Fruit fly (Drosophila melanogaster) whole organism, embryonic: ENCODE data around the gene CG8814.

Source experiments
- CG11504 ChIP-seq: fragments of 200-800 bp; sonication (Bioruptor generic); optimal IDR thresholded peaks from 3 replicates; lab custom pipeline; 2019; ENCODE audit warnings: missing biosample characterization, mild to moderate bottlenecking, missing genetic modification characterization, moderate library complexity
- CG13123 ChIP-seq: fragments of 200-800 bp; sonication (Bioruptor generic); optimal IDR thresholded peaks from 2 replicates; lab custom pipeline; 2016; ENCODE audit warnings: missing biosample characterization, missing genetic modification characterization
- CG14965 ChIP-seq: fragments of 200-800 bp; sonication (Bioruptor generic); optimal IDR thresholded peaks from 2 replicates; lab custom pipeline; 2016; ENCODE audit warnings: missing biosample characterization, missing genetic modification characterization, borderline replicate concordance
- CG17829 ChIP-seq: fragments of 200-800 bp; optimal IDR thresholded peaks from 2 replicates; lab custom pipeline; 2019; ENCODE audit warnings: missing biosample characterization, mild to moderate bottlenecking, missing genetic modification characterization, moderate library complexity
- CG18011 ChIP-seq: fragments of 200-800 bp; sonication (Bioruptor generic); optimal IDR thresholded peaks from 2 replicates; lab custom pipeline; 2017; ENCODE audit warnings: missing biosample characterization, missing genetic modification characterization, mild to moderate bottlenecking, moderate library complexity, missing genotype
- CG2120 ChIP-seq: fragments of 200-800 bp; sonication (Bioruptor generic); optimal IDR thresholded peaks from 3 replicates; lab custom pipeline; 2016; ENCODE audit warnings: missing biosample characterization, missing genetic modification characterization
- CG31441 ChIP-seq: fragments of 200-800 bp; sonication (Bioruptor generic); IDR thresholded peaks from 2 replicates; pipeline ENCODE4 v1.3.6; 2022; ENCODE audit warnings: missing biosample characterization, missing genetic modification characterization
- CG3281 ChIP-seq: fragments of 200-800 bp; sonication (Bioruptor generic); optimal IDR thresholded peaks from 3 replicates; lab custom pipeline; 2017; ENCODE audit warnings: missing biosample characterization, mild to moderate bottlenecking, missing genetic modification characterization
- CG3407 ChIP-seq: fragments of 200-800 bp; sonication (Bioruptor generic); optimal IDR thresholded peaks from 2 replicates; lab custom pipeline; 2018; ENCODE audit warnings: missing biosample characterization, mild to moderate bottlenecking, missing genetic modification characterization
- CG4730 ChIP-seq: fragments of 200-800 bp; sonication (Bioruptor generic); IDR thresholded peaks from 2 replicates; pipeline ENCODE4 v1.3.6; 2022; ENCODE audit warnings: missing biosample characterization, missing genetic modification characterization
- CG6175 ChIP-seq: fragments of 200-800 bp; sonication (Bioruptor generic); IDR thresholded peaks from 3 replicates; pipeline ENCODE4 v1.3.6; 2022; ENCODE audit warnings: missing biosample characterization, missing genetic modification characterization
- CG6791 ChIP-seq: fragments of 200-800 bp; sonication (Bioruptor generic); IDR thresholded peaks from 3 replicates; pipeline ENCODE4 v1.3.6; 2022; ENCODE audit warnings: missing biosample characterization, missing genetic modification characterization; ENCODE audit not compliant: partially characterized antibody
- CG6854 ChIP-seq: fragments of 200-800 bp; sonication (Bioruptor generic); optimal IDR thresholded peaks from 3 replicates; lab custom pipeline; 2017; ENCODE audit warnings: missing biosample characterization, mild to moderate bottlenecking, missing genetic modification characterization
- CG8359 ChIP-seq: fragments of 200-800 bp; sonication (Bioruptor generic); optimal IDR thresholded peaks from 2 replicates; lab custom pipeline; 2017; ENCODE audit warnings: missing biosample characterization, mild to moderate bottlenecking, missing genetic modification characterization, borderline replicate concordance
- CG9797 ChIP-seq: fragments of 200-800 bp; sonication (Bioruptor generic); optimal IDR thresholded peaks from 3 replicates; lab custom pipeline; 2018; ENCODE audit warnings: missing biosample characterization, mild to moderate bottlenecking, missing genetic modification characterization
- CTCF ChIP-seq: fragments of 200-800 bp; sonication (Bioruptor generic); optimal IDR thresholded peaks from 2 replicates; lab custom pipeline; 2017; ENCODE audit warnings: missing biosample characterization, mild to moderate bottlenecking, missing genetic modification characterization, moderate library complexity
- Chrac-16 ChIP-seq: fragments of 200-800 bp; sonication (Bioruptor generic); optimal IDR thresholded peaks from 3 replicates; lab custom pipeline; 2016; ENCODE audit warnings: missing biosample characterization, missing genetic modification characterization
- D ChIP-seq, 2 experiments: fragments of 200-800 bp in 1 of 2; fragments of >200 bp in 1 of 2; sonication (Bioruptor generic) in 1 of 2; optimal IDR thresholded peaks; 2 replicates in 1 of 2; 3 replicates in 1 of 2; lab custom pipeline; 2017; ENCODE audit warnings: mild to moderate bottlenecking in 1 of 2, missing biosample characterization in 1 of 2, missing genetic modification characterization in 1 of 2, missing genetic modification reagents in 1 of 2
- Dip2 ChIP-seq: fragments of 200-800 bp; sonication (Bioruptor generic); IDR thresholded peaks from 2 replicates; pipeline ENCODE4 v1.3.6; 2022; ENCODE audit warnings: missing biosample characterization, missing genetic modification characterization
- Dll ChIP-seq: fragments of 200-800 bp; sonication (Bioruptor generic); IDR thresholded peaks from 4 replicates; pipeline ENCODE4 v1.3.6; 2022; ENCODE audit warnings: missing biosample characterization, missing genetic modification characterization; ENCODE audit not compliant: partially characterized antibody
- Fer1 ChIP-seq: fragments of 200-800 bp; sonication (Bioruptor generic); optimal IDR thresholded peaks from 2 replicates; lab custom pipeline; 2017; ENCODE audit warnings: missing biosample characterization, mild to moderate bottlenecking, missing genetic modification characterization
- Gug ChIP-seq: fragments of 200-800 bp; sonication (Bioruptor generic); IDR thresholded peaks from 4 replicates; pipeline ENCODE4 v1.3.6; 2022; ENCODE audit warnings: missing biosample characterization, missing genetic modification characterization
- HmgZ ChIP-seq: fragments of 200-800 bp; sonication (Bioruptor generic); optimal IDR thresholded peaks from 2 replicates; lab custom pipeline; 2018; ENCODE audit warnings: missing biosample characterization, mild to moderate bottlenecking, missing genetic modification characterization
- Mrtf ChIP-seq: fragments of 200-800 bp; sonication (Bioruptor generic); IDR thresholded peaks from 3 replicates; pipeline ENCODE4 v1.3.6; 2022; ENCODE audit warnings: missing biosample characterization, missing genetic modification characterization
- NK7.1 ChIP-seq: fragments of 200-800 bp; sonication (Bioruptor generic); optimal IDR thresholded peaks from 3 replicates; lab custom pipeline; 2016; ENCODE audit warnings: missing biosample characterization, missing genetic modification characterization
- Rfx ChIP-seq: fragments of 200-800 bp; sonication (Bioruptor generic); IDR thresholded peaks from 2 replicates; pipeline ENCODE4 v1.3.6; 2022; ENCODE audit warnings: missing biosample characterization, missing genetic modification characterization
- Tbp ChIP-seq: fragments of >200 bp; optimal IDR thresholded peaks from 2 replicates; lab custom pipeline; 2018; ENCODE audit warnings: missing biosample characterization, missing genetic modification characterization
- amos ChIP-seq: fragments of 200-800 bp; sonication (Bioruptor generic); IDR thresholded peaks from 2 replicates; pipeline ENCODE4 v1.3.6; 2022; ENCODE audit warnings: missing biosample characterization, missing genetic modification characterization; ENCODE audit not compliant: partially characterized antibody
- bowl ChIP-seq: fragments of 200-800 bp; sonication (Bioruptor generic); IDR thresholded peaks from 2 replicates; pipeline ENCODE4 v1.3.6; 2022; ENCODE audit warnings: missing biosample characterization, missing genetic modification characterization
- caup ChIP-seq: fragments of 200-800 bp; sonication (Bioruptor generic); optimal IDR thresholded peaks from 3 replicates; lab custom pipeline; 2017; ENCODE audit warnings: missing biosample characterization, mild to moderate bottlenecking, missing genetic modification characterization, moderate library complexity; ENCODE audit not compliant: severe bottlenecking
- disco-r ChIP-seq: fragments of 200-800 bp; sonication (Bioruptor generic); optimal IDR thresholded peaks from 2 replicates; lab custom pipeline; 2016; ENCODE audit warnings: missing biosample characterization, missing genetic modification characterization
- dmrt99B ChIP-seq: fragments of 200-800 bp; sonication (Bioruptor generic); optimal IDR thresholded peaks from 2 replicates; lab custom pipeline; 2018; ENCODE audit warnings: missing biosample characterization, mild to moderate bottlenecking, missing genetic modification characterization, moderate library complexity
- dysf ChIP-seq: fragments of 200-800 bp; sonication (Bioruptor generic); IDR thresholded peaks from 3 replicates; pipeline ENCODE4 v1.3.6; 2022; ENCODE audit warnings: missing biosample characterization, missing genetic modification characterization
- ems ChIP-seq: fragments of 200-800 bp; sonication (Bioruptor generic); optimal IDR thresholded peaks from 3 replicates; lab custom pipeline; 2016; ENCODE audit warnings: missing biosample characterization, missing genetic modification characterization
- gfzf ChIP-seq: fragments of 200-800 bp; sonication (Bioruptor generic); optimal IDR thresholded peaks from 2 replicates; lab custom pipeline; 2016; ENCODE audit warnings: missing biosample characterization, mild to moderate bottlenecking, missing genetic modification characterization, moderate library complexity
- gt ChIP-seq: fragments of 200-800 bp; sonication (Bioruptor generic); IDR thresholded peaks from 2 replicates; pipeline ENCODE4 v1.3.6; 2022; ENCODE audit warnings: missing biosample characterization, missing genetic modification characterization
- ind ChIP-seq: fragments of 200-800 bp; sonication (Bioruptor generic); optimal IDR thresholded peaks from 3 replicates; lab custom pipeline; 2016; ENCODE audit warnings: missing biosample characterization, missing genetic modification characterization
- jumu ChIP-seq: fragments of 200-800 bp; sonication (Bioruptor generic); optimal IDR thresholded peaks from 3 replicates; lab custom pipeline; 2016; ENCODE audit warnings: missing biosample characterization, missing genetic modification characterization
- kni ChIP-seq: fragments of 200-800 bp; sonication (Bioruptor generic); optimal IDR thresholded peaks from 3 replicates; lab custom pipeline; 2017; ENCODE audit warnings: mild to moderate bottlenecking, missing biosample characterization, missing genetic modification reagents, missing genetic modification characterization
- pan ChIP-seq, 4 experiments: fragments of >200 bp in 3 of 4; fragments of 200-800 bp in 1 of 4; sonication (Bioruptor generic) in 1 of 4; optimal IDR thresholded peaks in 3 of 4; IDR thresholded peaks in 1 of 4; 2 replicates each; pipeline versions ENCODE4 v1.3.6 to Lab custom; 2017 to 2022; ENCODE audit warnings: missing biosample characterization in 2 of 4, missing genetic modification characterization in 2 of 4, mixed read lengths in 1 of 4
- pros ChIP-seq: fragments of 200-800 bp; sonication (Bioruptor generic); optimal IDR thresholded peaks from 3 replicates; lab custom pipeline; 2019; ENCODE audit warnings: missing biosample characterization, mild to moderate bottlenecking, missing genetic modification characterization, moderate library complexity
- pzg ChIP-seq: fragments of 200-800 bp; sonication (Bioruptor generic); optimal IDR thresholded peaks from 3 replicates; lab custom pipeline; 2018; ENCODE audit warnings: missing biosample characterization, mild to moderate bottlenecking, missing genetic modification characterization, moderate library complexity
- sd ChIP-seq: fragments of 200-800 bp; sonication (Bioruptor generic); optimal IDR thresholded peaks from 3 replicates; lab custom pipeline; 2018; ENCODE audit warnings: missing biosample characterization, mild to moderate bottlenecking, missing genetic modification characterization, moderate library complexity
- sens-2 ChIP-seq: fragments of 200-800 bp; sonication (Bioruptor generic); IDR thresholded peaks from 2 replicates; pipeline ENCODE4 v1.3.6; 2022; ENCODE audit warnings: missing biosample characterization, missing genetic modification characterization
- sim ChIP-seq: fragments of 200-800 bp; sonication (Bioruptor generic); IDR thresholded peaks from 2 replicates; pipeline ENCODE4 v1.3.6; 2022; ENCODE audit warnings: missing biosample characterization, missing genetic modification characterization
- tna ChIP-seq: fragments of 200-800 bp; sonication (Bioruptor generic); IDR thresholded peaks from 2 replicates; pipeline ENCODE4 v1.3.6; 2022; ENCODE audit warnings: missing biosample characterization, missing genetic modification characterization; ENCODE audit not compliant: partially characterized antibody
- unpg ChIP-seq: fragments of 200-800 bp; sonication (Bioruptor generic); optimal IDR thresholded peaks from 3 replicates; lab custom pipeline; 2018; ENCODE audit warnings: missing biosample characterization, mild to moderate bottlenecking, missing genetic modification characterization, moderate library complexity
- wek ChIP-seq: fragments of 200-800 bp; sonication (Bioruptor generic); optimal IDR thresholded peaks from 3 replicates; lab custom pipeline; 2018; ENCODE audit warnings: missing biosample characterization, mild to moderate bottlenecking, missing genetic modification characterization, moderate library complexity
- zen ChIP-seq: fragments of 200-800 bp; sonication (Bioruptor generic); optimal IDR thresholded peaks from 3 replicates; lab custom pipeline; 2018; ENCODE audit warnings: missing biosample characterization, mild to moderate bottlenecking, missing genetic modification characterization, moderate library complexity

Gene CG8814

dm6 chr2L:2878859-2879258, 4.2 kb downstream of the CG8814 start, which contains the start of gene RabGGTb (continued):
- TF ChIP-seq Tbp (GFP tag; lab: Kevin White, UChicago): no peak
- peak; percentile 48 for TF ChIP-seq dmrt99B (tag; lab: Kevin White, UChicago)
- TF ChIP-seq dysf (GFP tag; lab: Robert Waterston, UW): peak; percentile 80
- TF ChIP-seq CG11504: peak; percentile 47
- peak; percentile 31 for TF ChIP-seq zen
- peak; percentile 63 for TF ChIP-seq ems (GFP tag; lab: Kevin White, UChicago)
- no peak for TF ChIP-seq CG14965
- peak; percentile 46; the same call in 1 of the 2 replicates for TF ChIP-seq bowl (GFP tag; lab: Robert Waterston, UW)
- peak; percentile 38 for TF ChIP-seq ind
- TF ChIP-seq Gug (GFP tag; lab: Robert Waterston, UW): peak; percentile 42; the same call in 3 of the 4 replicates
- TF ChIP-seq CG6791 (GFP tag; lab: Robert Waterston, UW): 0 out of 3 replicates have a peak, but pooled peaks have one; percentile 32
- TF ChIP-seq tna: no peak; the same call in 1 of the 2 replicates
- TF ChIP-seq pzg (GFP tag; lab: Kevin White, UChicago): peak; percentile 63
- TF ChIP-seq unpg: peak; percentile 46
- no peak for TF ChIP-seq CG13123 (GFP tag; lab: Kevin White, UChicago)
- no peak for TF ChIP-seq sim (GFP tag; lab: Robert Waterston, UW)
- TF ChIP-seq CG31441 (GFP tag; lab: Robert Waterston, UW): peak; percentile 26; the same call in 1 of the 2 replicates
- peak; percentile 45 for TF ChIP-seq CG3281 (GFP tag; lab: Kevin White, UChicago)
- no peak for TF ChIP-seq pan (optimal IDR thresholded peaks at IDR 0.05; lab: Kevin White, UChicago)
- TF ChIP-seq pan (GFP tag; optimal IDR thresholded peaks at IDR 0.05 in 1 of 2, IDR thresholded peaks at IDR 0.05 in 1 of 2): peak in 1 of 2 experiments; percentile 82
- TF ChIP-seq Dll (GFP tag; lab: Robert Waterston, UW): peak; percentile 57; the same call in 1 of the 4 replicates
- TF ChIP-seq CG18011 (GFP tag; lab: Kevin White, UChicago): peak; percentile 2
- TF ChIP-seq D (optimal IDR thresholded peaks at IDR 0.05; lab: Kevin White, UChicago): no peak
- no peak for TF ChIP-seq D (GFP tag; optimal IDR thresholded peaks at IDR 0.05; lab: Kevin White, UChicago)
- TF ChIP-seq gfzf: no peak
- TF ChIP-seq Rfx (GFP tag; lab: Robert Waterston, UW): peak; percentile 92
- TF ChIP-seq sens-2 (GFP tag; lab: Robert Waterston, UW): 0 out of 2 replicates have a peak, but pooled peaks have one; percentile 42
- TF ChIP-seq disco-r (GFP tag; lab: Kevin White, UChicago): no peak
- TF ChIP-seq CTCF (GFP tag; lab: Kevin White, UChicago): no peak
- TF ChIP-seq wek (GFP tag; lab: Kevin White, UChicago): no peak
- peak; percentile 71 for TF ChIP-seq Fer1 (GFP tag; lab: Kevin White, UChicago)
- TF ChIP-seq pros: no peak
- TF ChIP-seq NK7.1 (GFP tag; lab: Kevin White, UChicago): no peak
- TF ChIP-seq CG6854 (GFP tag; lab: Kevin White, UChicago): peak; percentile 31
- TF ChIP-seq Dip2: no peak
- TF ChIP-seq CG3407 (GFP tag; lab: Kevin White, UChicago): no peak
- TF ChIP-seq CG2120 (GFP tag; lab: Kevin White, UChicago): peak; percentile 80
- no peak for TF ChIP-seq gt
- peak; percentile 61; the same call in 1 of the 3 replicates for TF ChIP-seq CG6175 (GFP tag; lab: Robert Waterston, UW)
- TF ChIP-seq sd (tag; lab: Kevin White, UChicago): peak; percentile 19
- peak; percentile 62 for TF ChIP-seq CG4730 (GFP tag; lab: Robert Waterston, UW)
- peak; percentile 47 for TF ChIP-seq Chrac-16 (GFP tag; lab: Kevin White, UChicago)
- peak; percentile 29 for TF ChIP-seq CG9797 (GFP tag; lab: Kevin White, UChicago)
- peak; percentile 25 for TF ChIP-seq caup (GFP tag; lab: Kevin White, UChicago)
- peak; percentile 4 for TF ChIP-seq kni (GFP tag; lab: Kevin White, UChicago)
- peak; percentile 57 for TF ChIP-seq CG17829 (tag; lab: Kevin White, UChicago)
- TF ChIP-seq HmgZ (tag; lab: Kevin White, UChicago): peak; percentile 63
- peak; percentile 66; the same call in 2 of the 3 replicates for TF ChIP-seq Mrtf (GFP tag; lab: Robert Waterston, UW)
- TF ChIP-seq jumu (GFP tag; lab: Kevin White, UChicago): peak; percentile 6
- no peak; the same call in 1 of the 2 replicates for TF ChIP-seq amos (GFP tag; lab: Robert Waterston, UW)
- TF ChIP-seq CG8359: no peak
